Fruit fly (Drosophila melanogaster) whole organism, adult: ENCODE measurements around the gene CG7530.

Experiments used
- CG14711 ChIP-seq: fragments of 200-800 bp; sonication (Bioruptor generic); optimal IDR thresholded peaks from 2 replicates; lab custom pipeline; 2018; ENCODE audit warnings: missing biosample characterization, mild to moderate bottlenecking, missing genetic modification characterization, moderate library complexity
- CG1620 ChIP-seq: fragments of 200-800 bp; sonication (Bioruptor generic); optimal IDR thresholded peaks from 2 replicates; lab custom pipeline; 2016; ENCODE audit warnings: missing biosample characterization, missing genetic modification characterization
- CG5204 ChIP-seq: fragments of 200-800 bp; sonication (Bioruptor generic); optimal IDR thresholded peaks from 2 replicates; lab custom pipeline; 2016; ENCODE audit warnings: missing biosample characterization, missing genetic modification characterization
- CG7101 ChIP-seq: fragments of 200-800 bp; sonication (Bioruptor generic); optimal IDR thresholded peaks from 2 replicates; lab custom pipeline; 2018; ENCODE audit warnings: missing biosample characterization, mild to moderate bottlenecking, missing genetic modification characterization, moderate library complexity
- cic ChIP-seq: fragments of 200-800 bp; sonication (Bioruptor generic); optimal IDR thresholded peaks from 2 replicates; lab custom pipeline; 2017; ENCODE audit warnings: missing biosample characterization, mild to moderate bottlenecking, missing genetic modification characterization, moderate library complexity
- ovo ChIP-seq: fragments of 200-800 bp; sonication (Bioruptor generic); optimal IDR thresholded peaks from 2 replicates; lab custom pipeline; 2016; ENCODE audit warnings: missing biosample characterization, missing genetic modification characterization

DNA sequence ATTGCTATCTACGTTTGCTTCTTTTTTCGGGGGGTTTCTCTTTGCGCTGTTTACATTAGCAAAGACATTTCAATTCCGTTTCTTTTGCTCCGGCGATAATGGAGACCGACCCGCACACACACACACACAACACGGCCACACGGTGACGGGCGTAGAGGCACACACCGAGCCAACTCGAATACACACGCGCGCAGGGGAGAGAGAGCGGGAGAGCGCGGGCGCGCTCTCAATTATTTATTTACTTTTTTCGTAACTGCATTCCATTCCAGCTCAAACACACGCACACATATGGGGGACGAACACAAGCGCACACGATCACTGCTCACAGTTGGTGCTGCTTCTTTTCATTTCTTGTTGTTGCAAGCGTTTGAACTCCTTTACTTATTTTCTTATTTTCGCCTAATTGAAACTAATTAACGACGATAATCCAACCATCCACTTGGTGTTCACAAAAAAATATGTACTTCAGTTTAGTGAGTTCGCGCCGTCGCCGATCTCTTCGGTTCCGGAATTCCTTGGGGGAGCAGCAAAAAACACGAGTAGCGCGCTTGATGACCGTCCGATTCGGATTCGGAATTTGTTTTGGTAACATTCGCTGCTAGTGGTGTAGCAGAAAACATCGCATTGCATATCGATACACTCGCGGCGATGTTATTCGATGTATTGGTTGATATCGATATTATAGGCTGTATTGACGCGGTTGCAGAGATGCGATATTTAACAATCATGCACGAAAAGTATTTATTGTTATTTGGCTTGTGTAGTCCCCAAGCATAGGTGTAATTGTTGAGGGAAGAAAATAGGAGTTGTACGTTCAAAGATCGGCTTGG, 7.4 kb downstream of the CG7530 start, which contains the start of gene kibra:
- TF ChIP-seq CG14711 (tag; lab: Kevin White, UChicago), result peak; percentile 49
- peak; percentile 50 for TF ChIP-seq CG7101
- TF ChIP-seq cic (GFP tag; lab: Kevin White, UChicago), result peak; percentile 54
- TF ChIP-seq CG1620 (GFP tag; lab: Kevin White, UChicago), result peak; percentile 53
- no peak for TF ChIP-seq CG5204 (GFP tag; lab: Kevin White, UChicago)
- TF ChIP-seq ovo (GFP tag; lab: Kevin White, UChicago), result peak; percentile 22
